Fruit fly (Drosophila melanogaster) whole organism, embryonic: ENCODE data around the gene Gsc.

Experiments used
- Asciz ChIP-seq: fragments of 200-800 bp; sonication (Bioruptor generic); optimal IDR thresholded peaks from 2 replicates; lab custom pipeline; 2017; ENCODE audit warnings: missing biosample characterization, mild to moderate bottlenecking, missing genetic modification characterization, missing genetic modification reagents
- C15 ChIP-seq: fragments of 200-800 bp; sonication (Bioruptor generic); IDR thresholded peaks from 3 replicates; pipeline ENCODE4 v1.3.6; 2022; ENCODE audit warnings: missing biosample characterization, missing genetic modification characterization
- CG1024 ChIP-seq: fragments of 200-800 bp; sonication (Bioruptor generic); IDR thresholded peaks from 2 replicates; pipeline ENCODE4 v1.3.6; 2022; ENCODE audit warnings: missing biosample characterization, missing genetic modification characterization
- CG10321 ChIP-seq: fragments of 200-800 bp; sonication (Bioruptor generic); IDR thresholded peaks from 2 replicates; pipeline ENCODE4 v1.3.6; 2022; ENCODE audit warnings: missing biosample characterization, missing genetic modification characterization
- CG10979 ChIP-seq: fragments of 200-800 bp; sonication (Bioruptor generic); optimal IDR thresholded peaks from 2 replicates; lab custom pipeline; 2018; ENCODE audit warnings: missing biosample characterization, mild to moderate bottlenecking, missing genetic modification characterization, moderate library complexity
- CG11093 ChIP-seq: fragments of 200-800 bp; sonication (Bioruptor generic); IDR thresholded peaks from 3 replicates; pipeline ENCODE4 v1.3.6; 2022; ENCODE audit warnings: missing biosample characterization, missing genetic modification characterization
- CG11247 ChIP-seq: fragments of 200-800 bp; sonication (Bioruptor generic); IDR thresholded peaks from 2 replicates; pipeline ENCODE4 v1.3.6; 2022; ENCODE audit warnings: missing biosample characterization, missing genetic modification characterization
- CG12299 ChIP-seq: fragments of 200-800 bp; sonication (Bioruptor generic); optimal IDR thresholded peaks from 2 replicates; lab custom pipeline; 2018; ENCODE audit warnings: missing biosample characterization, mild to moderate bottlenecking, missing genetic modification characterization
- CG12659 ChIP-seq: fragments of 200-800 bp; sonication (Bioruptor generic); optimal IDR thresholded peaks from 3 replicates; lab custom pipeline; 2017; ENCODE audit warnings: mild to moderate bottlenecking, missing biosample characterization, missing genetic modification reagents, missing genetic modification characterization
- CG12769 ChIP-seq: fragments of 200-800 bp; sonication (Bioruptor generic); optimal IDR thresholded peaks from 2 replicates; lab custom pipeline; 2019; ENCODE audit warnings: missing biosample characterization, mild to moderate bottlenecking, missing genetic modification characterization, moderate library complexity
- CG15479 ChIP-seq: fragments of 200-800 bp; sonication (Bioruptor generic); optimal IDR thresholded peaks from 3 replicates; lab custom pipeline; 2019; ENCODE audit warnings: missing biosample characterization, mild to moderate bottlenecking, missing genetic modification characterization, moderate library complexity
- CG15696 ChIP-seq: fragments of 200-800 bp; sonication (Bioruptor generic); optimal IDR thresholded peaks from 2 replicates; lab custom pipeline; 2019; ENCODE audit warnings: missing biosample characterization, mild to moderate bottlenecking, missing genetic modification characterization, moderate library complexity
- CG16813 ChIP-seq: fragments of 200-800 bp; sonication (Bioruptor generic); IDR thresholded peaks from 3 replicates; pipeline ENCODE4 v1.3.6; 2022; ENCODE audit warnings: missing biosample characterization, missing genetic modification characterization; ENCODE audit not compliant: partially characterized antibody
- CG17829 ChIP-seq: fragments of 200-800 bp; optimal IDR thresholded peaks from 2 replicates; lab custom pipeline; 2019; ENCODE audit warnings: missing biosample characterization, mild to moderate bottlenecking, missing genetic modification characterization, moderate library complexity
- CG1792 ChIP-seq: fragments of 200-800 bp; sonication (Bioruptor generic); optimal IDR thresholded peaks from 2 replicates; lab custom pipeline; 2016; ENCODE audit warnings: missing biosample characterization, missing genetic modification characterization
- CG18476 ChIP-seq: fragments of 200-800 bp; sonication (Bioruptor generic); optimal IDR thresholded peaks from 2 replicates; lab custom pipeline; 2016; ENCODE audit warnings: missing biosample characterization, mild to moderate bottlenecking, missing genetic modification characterization
- CG18619 ChIP-seq: fragments of 200-800 bp; sonication (Bioruptor generic); optimal IDR thresholded peaks from 3 replicates; lab custom pipeline; 2017; ENCODE audit warnings: missing biosample characterization, mild to moderate bottlenecking, missing genetic modification characterization
- CG42726 ChIP-seq: fragments of 200-800 bp; sonication (Bioruptor generic); IDR thresholded peaks from 2 replicates; pipeline ENCODE4 v1.3.6; 2022; ENCODE audit warnings: missing biosample characterization, missing genetic modification characterization; ENCODE audit not compliant: partially characterized antibody
- CG4404 ChIP-seq: fragments of 200-800 bp; sonication (Bioruptor generic); IDR thresholded peaks from 2 replicates; pipeline ENCODE4 v1.3.6; 2022; ENCODE audit warnings: missing biosample characterization, missing genetic modification characterization
- CG7556 ChIP-seq: fragments of 200-800 bp; sonication (Bioruptor generic); optimal IDR thresholded peaks from 2 replicates; lab custom pipeline; 2017; ENCODE audit warnings: missing biosample characterization, mild to moderate bottlenecking, missing genetic modification characterization
- CG9727 ChIP-seq: fragments of 200-800 bp; sonication (Bioruptor generic); optimal IDR thresholded peaks from 3 replicates; lab custom pipeline; 2017; ENCODE audit warnings: missing biosample characterization, mild to moderate bottlenecking, missing genetic modification characterization
- CTCF ChIP-seq: fragments of 200-800 bp; sonication (Bioruptor generic); optimal IDR thresholded peaks from 2 replicates; lab custom pipeline; 2017; ENCODE audit warnings: missing biosample characterization, mild to moderate bottlenecking, missing genetic modification characterization, moderate library complexity
- Dek ChIP-seq: fragments of 200-800 bp; sonication (Bioruptor generic); optimal IDR thresholded peaks from 3 replicates; lab custom pipeline; 2019; ENCODE audit warnings: missing biosample characterization, mild to moderate bottlenecking, missing genetic modification characterization, moderate library complexity
- Dip2 ChIP-seq: fragments of 200-800 bp; sonication (Bioruptor generic); IDR thresholded peaks from 2 replicates; pipeline ENCODE4 v1.3.6; 2022; ENCODE audit warnings: missing biosample characterization, missing genetic modification characterization
- Ets65A ChIP-seq: fragments of 200-800 bp; sonication (Bioruptor generic); peaks from one replicate; lab custom pipeline; 2016; ENCODE audit warnings: missing biosample characterization, missing genetic modification characterization
- HLH4C ChIP-seq: fragments of 200-800 bp; sonication (Bioruptor generic); IDR thresholded peaks from 3 replicates; pipeline ENCODE4 v1.3.6; 2022; ENCODE audit warnings: missing biosample characterization, missing genetic modification characterization; ENCODE audit not compliant: partially characterized antibody
- HmgD ChIP-seq: fragments of 200-800 bp; sonication (Bioruptor generic); optimal IDR thresholded peaks from 3 replicates; lab custom pipeline; 2016; ENCODE audit warnings: missing biosample characterization, missing genetic modification characterization
- Opbp ChIP-seq: fragments of 200-800 bp; sonication (Bioruptor generic); IDR thresholded peaks from 3 replicates; pipeline ENCODE4 v1.3.6; 2022; ENCODE audit warnings: missing biosample characterization, missing genetic modification characterization; ENCODE audit not compliant: partially characterized antibody
- Spps ChIP-seq: fragments of 200-800 bp; sonication (Bioruptor generic); optimal IDR thresholded peaks from 2 replicates; lab custom pipeline; 2018; ENCODE audit warnings: missing biosample characterization, mild to moderate bottlenecking, missing genetic modification characterization
- TFAM ChIP-seq: fragments of 200-800 bp; sonication (Bioruptor generic); optimal IDR thresholded peaks from 2 replicates; lab custom pipeline; 2017; ENCODE audit warnings: missing biosample characterization, missing genetic modification characterization, inconsistent platforms
- chn ChIP-seq: fragments of 200-800 bp; sonication (Bioruptor generic); optimal IDR thresholded peaks from 2 replicates; lab custom pipeline; 2016; ENCODE audit warnings: missing biosample characterization, missing genetic modification characterization
- ci ChIP-seq: fragments of 200-800 bp; sonication (Bioruptor generic); IDR thresholded peaks from 3 replicates; pipeline ENCODE4 v1.3.6; 2022; ENCODE audit warnings: missing biosample characterization, missing genetic modification characterization
- danr ChIP-seq: fragments of 200-800 bp; sonication (Bioruptor generic); IDR thresholded peaks from 2 replicates; pipeline ENCODE4 v1.3.6; 2022; ENCODE audit warnings: missing biosample characterization, missing genetic modification characterization
- dysf ChIP-seq: fragments of 200-800 bp; sonication (Bioruptor generic); IDR thresholded peaks from 3 replicates; pipeline ENCODE4 v1.3.6; 2022; ENCODE audit warnings: missing biosample characterization, missing genetic modification characterization
- gce ChIP-seq: fragments of 200-800 bp; sonication (Bioruptor generic); IDR thresholded peaks from 3 replicates; pipeline ENCODE4 v1.3.6; 2022; ENCODE audit warnings: missing biosample characterization, missing genetic modification characterization
- gcm ChIP-seq: fragments of 200-800 bp; sonication (Bioruptor generic); optimal IDR thresholded peaks from 2 replicates; lab custom pipeline; 2019; ENCODE audit warnings: missing biosample characterization, mild to moderate bottlenecking, missing genetic modification characterization, moderate library complexity
- her ChIP-seq: fragments of 200-800 bp; sonication (Bioruptor generic); optimal IDR thresholded peaks from 2 replicates; lab custom pipeline; 2016; ENCODE audit warnings: missing biosample characterization, missing genetic modification characterization
- hth ChIP-seq: fragments of >200 bp; optimal IDR thresholded peaks from 2 replicates; lab custom pipeline; 2017; ENCODE audit warnings: inconsistent platforms
- klu ChIP-seq: fragments of 200-800 bp; sonication (Bioruptor generic); IDR thresholded peaks from 2 replicates; pipeline ENCODE4 v1.3.6; 2022; ENCODE audit warnings: missing biosample characterization, missing genetic modification characterization
- nmo ChIP-seq: fragments of 200-800 bp; sonication (Bioruptor generic); optimal IDR thresholded peaks from 2 replicates; lab custom pipeline; 2018; ENCODE audit warnings: missing biosample characterization, mild to moderate bottlenecking, missing genetic modification characterization, moderate library complexity
- p53 ChIP-seq: fragments of 200-800 bp; sonication (Bioruptor generic); optimal IDR thresholded peaks from 2 replicates; lab custom pipeline; 2016; ENCODE audit warnings: missing biosample characterization, missing genetic modification characterization
- phol ChIP-seq: fragments of 200-800 bp; sonication (Bioruptor generic); optimal IDR thresholded peaks from 3 replicates; lab custom pipeline; 2018; ENCODE audit warnings: missing biosample characterization, mild to moderate bottlenecking, missing genetic modification characterization, moderate library complexity
- rib ChIP-seq: fragments of 200-800 bp; sonication (Bioruptor generic); IDR thresholded peaks from 2 replicates; pipeline ENCODE4 v1.3.6; 2022; ENCODE audit warnings: missing biosample characterization, missing genetic modification characterization
- schlank ChIP-seq: fragments of 200-800 bp; sonication (Bioruptor generic); optimal IDR thresholded peaks from 2 replicates; lab custom pipeline; 2018; ENCODE audit warnings: missing biosample characterization, mild to moderate bottlenecking, missing genetic modification characterization
- seq ChIP-seq: fragments of 200-800 bp; sonication (Bioruptor generic); IDR thresholded peaks from 2 replicates; pipeline ENCODE4 v1.3.6; 2022; ENCODE audit warnings: missing biosample characterization, missing genetic modification characterization
- sim ChIP-seq: fragments of 200-800 bp; sonication (Bioruptor generic); IDR thresholded peaks from 2 replicates; pipeline ENCODE4 v1.3.6; 2022; ENCODE audit warnings: missing biosample characterization, missing genetic modification characterization
- sima ChIP-seq: fragments of 200-800 bp; sonication (Bioruptor generic); optimal IDR thresholded peaks from 2 replicates; lab custom pipeline; 2016; ENCODE audit warnings: missing biosample characterization, missing genetic modification characterization
- sisA ChIP-seq: fragments of 200-800 bp; sonication (Bioruptor generic); IDR thresholded peaks from 2 replicates; pipeline ENCODE4 v1.3.6; 2022; ENCODE audit warnings: missing biosample characterization, missing genetic modification characterization
- sna ChIP-seq: fragments of 200-800 bp; sonication (Bioruptor generic); IDR thresholded peaks from 2 replicates; pipeline ENCODE4 v1.3.6; 2022; ENCODE audit warnings: missing biosample characterization, missing genetic modification characterization; ENCODE audit not compliant: partially characterized antibody
- ssp ChIP-seq: fragments of 200-800 bp; sonication (Bioruptor generic); IDR thresholded peaks from 2 replicates; pipeline ENCODE4 v1.3.6; 2022; ENCODE audit warnings: missing biosample characterization, missing genetic modification characterization
- tin ChIP-seq: fragments of 200-800 bp; sonication (Bioruptor generic); optimal IDR thresholded peaks from 3 replicates; lab custom pipeline; 2016; ENCODE audit warnings: missing biosample characterization, missing genetic modification characterization

Gsc gene

DNA sequence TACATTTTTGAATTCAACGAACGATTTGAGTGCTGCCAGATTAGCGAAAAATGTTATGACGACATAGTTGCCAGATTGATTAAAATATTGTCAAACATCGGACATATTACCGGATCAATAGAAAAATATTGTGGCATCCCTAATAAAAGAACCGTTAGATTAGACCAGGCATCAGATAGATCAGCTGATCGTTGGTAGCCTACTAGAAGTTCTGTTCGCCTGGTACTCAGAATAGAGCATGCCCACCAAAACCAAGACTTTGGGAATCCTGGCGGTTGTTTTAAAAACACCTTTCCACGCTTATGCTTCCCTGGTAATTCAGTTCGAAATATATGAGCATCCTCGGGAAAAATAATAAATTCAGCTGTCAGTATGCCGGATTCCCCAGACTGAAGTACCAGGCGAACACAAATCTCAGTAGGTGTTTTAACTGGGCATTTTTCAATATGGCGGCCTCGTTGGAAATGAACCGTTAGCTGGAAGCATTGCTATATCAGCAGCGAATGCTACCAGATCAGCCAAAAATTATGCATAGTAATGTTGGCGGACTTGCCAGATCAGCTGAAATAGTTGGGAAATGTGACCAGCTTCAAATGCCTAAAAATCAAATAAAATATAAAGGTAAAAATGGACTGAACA is 53.8 kb downstream of the Gsc start (continued):
- peak; percentile 58; the same call in 1 of the 3 replicates for TF ChIP-seq CG16813 (GFP tag; lab: Robert Waterston, UW)
- no peak for TF ChIP-seq sisA
- TF ChIP-seq HmgD (GFP tag; lab: Kevin White, UChicago) = peak; percentile 41
- TF ChIP-seq Asciz (GFP tag; lab: Kevin White, UChicago) = no peak
- TF ChIP-seq danr = no peak
- TF ChIP-seq CG11093 (GFP tag; lab: Robert Waterston, UW) = no peak
- TF ChIP-seq sim (GFP tag; lab: Robert Waterston, UW) = 0 out of 2 replicates have a peak, but pooled peaks have one; percentile 21
- peak; percentile 46 for TF ChIP-seq CG12299 (tag; lab: Kevin White, UChicago)
- peak; percentile 13 for TF ChIP-seq CG15696
- peak; percentile 37; the same call in 2 of the 3 replicates for TF ChIP-seq Opbp (GFP tag; lab: Robert Waterston, UW)
- no peak for TF ChIP-seq chn (GFP tag; lab: Kevin White, UChicago)
- TF ChIP-seq sna (GFP tag; lab: Robert Waterston, UW) = peak; percentile 54; the same call in 1 of the 2 replicates
- no peak for TF ChIP-seq CG1792
- TF ChIP-seq sima (GFP tag; lab: Kevin White, UChicago) = no peak
- TF ChIP-seq p53 (GFP tag; lab: Kevin White, UChicago) = no peak
- TF ChIP-seq gce (GFP tag; lab: Robert Waterston, UW) = peak; percentile 58; the same call in 1 of the 3 replicates
- TF ChIP-seq CG4404 (GFP tag; lab: Robert Waterston, UW) = no peak
- no peak for TF ChIP-seq schlank (tag; lab: Kevin White, UChicago)
- peak; percentile 57 for TF ChIP-seq CTCF (GFP tag; lab: Kevin White, UChicago)
- TF ChIP-seq ci (GFP tag; lab: Robert Waterston, UW) = peak; percentile 58; the same call in 2 of the 3 replicates
- peak; percentile 55; the same call in 1 of the 3 replicates for TF ChIP-seq HLH4C (GFP tag; lab: Robert Waterston, UW)
- TF ChIP-seq CG1024 (GFP tag; lab: Robert Waterston, UW) = no peak
- peak; percentile 62 for TF ChIP-seq Ets65A (GFP tag; lab: Kevin White, UChicago)
- no peak for TF ChIP-seq Dip2 (GFP tag; lab: Robert Waterston, UW)
- TF ChIP-seq CG11247 (GFP tag; lab: Robert Waterston, UW) = no peak
- peak; percentile 28 for TF ChIP-seq CG42726
- peak; percentile 17 for TF ChIP-seq CG17829
- peak; percentile 100 for TF ChIP-seq phol (tag; lab: Kevin White, UChicago)
- TF ChIP-seq CG18619 (GFP tag; lab: Kevin White, UChicago) = peak; percentile 31
- no peak for TF ChIP-seq hth (lab: Kevin White, UChicago)
- no peak for TF ChIP-seq CG7556
- peak; percentile 58 for TF ChIP-seq gcm (GFP tag; lab: Kevin White, UChicago)
- no peak for TF ChIP-seq CG10321 (GFP tag; lab: Robert Waterston, UW)
- TF ChIP-seq CG18476 (GFP tag; lab: Kevin White, UChicago) = no peak
- TF ChIP-seq klu = no peak
- peak; percentile 94 for TF ChIP-seq CG12769 (tag; lab: Kevin White, UChicago)
- TF ChIP-seq CG10979 = no peak
- peak; percentile 19 for TF ChIP-seq Dek
- peak; percentile 13 for TF ChIP-seq CG9727 (GFP tag; lab: Kevin White, UChicago)
- TF ChIP-seq C15 (GFP tag; lab: Robert Waterston, UW) = no peak
- no peak for TF ChIP-seq tin (GFP tag; lab: Kevin White, UChicago)
- no peak for TF ChIP-seq seq (GFP tag; lab: Robert Waterston, UW)
- peak; percentile 87 for TF ChIP-seq CG12659 (GFP tag; lab: Kevin White, UChicago)
- TF ChIP-seq her (GFP tag; lab: Kevin White, UChicago) = no peak
- TF ChIP-seq Spps = peak; percentile 33
- no peak for TF ChIP-seq rib
- TF ChIP-seq ssp (GFP tag; lab: Robert Waterston, UW) = 0 out of 2 replicates have a peak, but pooled peaks have one; percentile 24
- TF ChIP-seq dysf (GFP tag; lab: Robert Waterston, UW) = 0 out of 3 replicates have a peak, but pooled peaks have one; percentile 25
- TF ChIP-seq nmo (GFP tag; lab: Kevin White, UChicago) = peak; percentile 56
- no peak for TF ChIP-seq TFAM (GFP tag; lab: Kevin White, UChicago)
- no peak for TF ChIP-seq CG15479 (GFP tag; lab: Kevin White, UChicago)
